Fruit fly (Drosophila melanogaster) whole organism, pupa: ENCODE measurements around the gene Nadsyn.

Experiments used
- CG15710 ChIP-seq: fragments of 200-800 bp; sonication (Bioruptor generic); optimal IDR thresholded peaks from 2 replicates; lab custom pipeline; 2018; ENCODE audit warnings: missing biosample characterization, mild to moderate bottlenecking, missing genetic modification characterization, moderate library complexity
- CG17806 ChIP-seq: fragments of 200-800 bp; sonication (Bioruptor generic); optimal IDR thresholded peaks from 2 replicates; lab custom pipeline; 2018; ENCODE audit warnings: missing biosample characterization, mild to moderate bottlenecking, missing genetic modification characterization, moderate library complexity
- CG9948 ChIP-seq: fragments of 200-800 bp; sonication (Bioruptor generic); optimal IDR thresholded peaks from 2 replicates; lab custom pipeline; 2018; ENCODE audit warnings: missing biosample characterization, mild to moderate bottlenecking, missing genetic modification characterization, moderate library complexity
- D1 ChIP-seq: fragments of 200-800 bp; sonication (Bioruptor generic); optimal IDR thresholded peaks from 2 replicates; lab custom pipeline; 2018; ENCODE audit warnings: missing biosample characterization, mild to moderate bottlenecking, missing genetic modification characterization, moderate library complexity
- Pif1A ChIP-seq: fragments of 200-800 bp; sonication (Bioruptor generic); optimal IDR thresholded peaks from 3 replicates; lab custom pipeline; 2016; ENCODE audit warnings: missing biosample characterization, missing genetic modification characterization
- rn ChIP-seq: fragments of 200-800 bp; sonication (Bioruptor generic); IDR thresholded peaks from 2 replicates; pipeline ENCODE4 v1.3.6; 2022; ENCODE audit warnings: missing biosample characterization, missing genetic modification characterization

DNA sequence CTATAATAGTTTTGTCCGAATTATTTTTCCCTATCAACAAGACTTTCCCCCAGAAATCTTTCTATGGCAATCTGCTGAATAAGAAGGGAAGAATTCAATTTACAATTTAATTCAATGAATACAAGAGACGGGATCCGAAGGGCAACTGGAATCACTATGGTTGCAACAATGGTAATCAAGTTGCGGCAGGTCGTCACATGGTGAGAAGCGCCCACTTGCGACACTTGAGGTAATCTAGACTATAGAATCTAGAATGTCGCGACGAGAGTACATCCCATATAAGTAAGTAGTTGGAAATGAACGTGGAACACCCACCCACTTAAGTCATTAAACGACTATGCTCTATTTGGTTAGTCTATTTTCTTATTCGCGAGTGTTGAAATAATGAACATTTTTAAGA is 36.2 kb downstream of the Nadsyn start:
- no peak for TF ChIP-seq CG17806 (tag; lab: Kevin White, UChicago)
- TF ChIP-seq Pif1A (GFP tag; lab: Kevin White, UChicago), result no peak
- TF ChIP-seq CG15710 (tag; lab: Kevin White, UChicago), result no peak
- no peak for TF ChIP-seq rn (GFP tag; lab: Robert Waterston, UW)
- TF ChIP-seq D1, result no peak
- no peak for TF ChIP-seq CG9948 (tag; lab: Kevin White, UChicago)
